Fruit fly (Drosophila melanogaster): ENCODE data around the gene sima.

sima gene

dm6 chr3R:30055915-30056544 is 2.1 kb upstream of the sima start, which contains the start of the genes Rpp14b and spn-A:
TSS of gene Rpp14b (plus strand) at chr3R:30055957.
TSS of gene spn-A (minus strand) at chr3R:30056037.
- no peak for TF ChIP-seq CG8301 (tag; optimal IDR thresholded peaks at IDR 0.05)
- TF ChIP-seq CG12605 (GFP tag; IDR thresholded peaks at IDR 0.05), result no peak
- TF ChIP-seq Snoo (tag; optimal IDR thresholded peaks at IDR 0.05), result peak; percentile 15
- no peak for TF ChIP-seq D1 (tag; optimal IDR thresholded peaks at IDR 0.05)
- no peak for TF ChIP-seq CG10348 (GFP tag; IDR thresholded peaks at IDR 0.05)
- no peak for TF ChIP-seq CG32121 (GFP tag; IDR thresholded peaks at IDR 0.05)
- no peak for TF ChIP-seq CG14655 (GFP tag; optimal IDR thresholded peaks at IDR 0.05)
- TF ChIP-seq fd96Ca (GFP tag; IDR thresholded peaks at IDR 0.05), result peak; percentile 46; the same call in 1 of the 3 replicates
- TF ChIP-seq CG13204 (GFP tag; optimal IDR thresholded peaks at IDR 0.05), result no peak
- no peak for TF ChIP-seq rn (GFP tag; IDR thresholded peaks at IDR 0.05)
- no peak for TF ChIP-seq gl (tag; optimal IDR thresholded peaks at IDR 0.05)
- no peak for TF ChIP-seq CG4496 (GFP tag; IDR thresholded peaks at IDR 0.05)
- TF ChIP-seq CG17806 (tag; optimal IDR thresholded peaks at IDR 0.05), result peak; percentile 21
- TF ChIP-seq Ets98B (GFP tag; IDR thresholded peaks at IDR 0.05), result peak; percentile 39; the same call in 1 of the 2 replicates
- no peak for TF ChIP-seq CG34367 (tag; optimal IDR thresholded peaks at IDR 0.05)
- TF ChIP-seq CG9948 (tag; optimal IDR thresholded peaks at IDR 0.05), result no peak
- TF ChIP-seq Pif1B (GFP tag; optimal IDR thresholded peaks at IDR 0.05), result no peak
- peak; percentile 43 for TF ChIP-seq CG15710 (tag; optimal IDR thresholded peaks at IDR 0.05)
- no peak for TF ChIP-seq CG8159 (tag; optimal IDR thresholded peaks at IDR 0.05)
- TF ChIP-seq Pif1A (GFP tag; optimal IDR thresholded peaks at IDR 0.05), result no peak
- no peak for TF ChIP-seq EcR (GFP tag; optimal IDR thresholded peaks at IDR 0.05)

DNA sequence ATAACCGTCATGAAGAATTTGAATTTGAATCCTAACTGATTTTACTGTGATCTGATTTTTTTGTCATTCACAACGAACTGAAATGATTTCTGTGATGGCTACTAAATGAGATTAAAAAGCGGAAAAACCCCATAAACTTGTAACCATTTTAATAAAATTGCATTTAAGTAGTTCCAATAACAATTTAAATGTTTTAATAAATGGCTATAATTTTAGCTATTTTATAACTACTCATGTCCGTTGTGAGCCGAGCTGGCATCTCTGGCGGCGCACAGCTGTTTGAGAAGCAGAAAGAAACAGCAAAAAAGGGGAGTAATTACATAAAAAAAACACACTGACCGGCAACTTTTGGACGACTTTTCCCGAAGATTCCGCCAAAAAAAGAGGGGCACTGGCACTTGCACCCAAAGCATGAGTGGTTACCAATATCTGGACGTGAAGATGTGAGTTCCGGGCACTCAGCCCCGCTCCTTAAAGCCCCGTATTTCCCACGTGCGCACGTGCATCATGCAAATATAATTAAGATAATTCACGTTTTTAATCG is 1.4 kb upstream of the sima start, which contains the start of the genes CG7950 and Rpp14a:
Gene CG7950, plus strand, starts transcription at position 268 of the 544 bp plus-strand sequence.
Gene Rpp14a, plus strand, starts transcription at position 268 of the 544 bp plus-strand sequence.
- peak; percentile 85 for TF ChIP-seq CG32121 (GFP tag; IDR thresholded peaks at IDR 0.05)
- peak; percentile 74 for TF ChIP-seq CG12605 (GFP tag; IDR thresholded peaks at IDR 0.05)
- TF ChIP-seq CG8301 (tag; optimal IDR thresholded peaks at IDR 0.05), result peak; percentile 73
- peak; percentile 73 for TF ChIP-seq rn (GFP tag; IDR thresholded peaks at IDR 0.05)
- peak; percentile 86 for TF ChIP-seq Ets98B (GFP tag; IDR thresholded peaks at IDR 0.05)
- peak; percentile 64 for TF ChIP-seq CG9948 (tag; optimal IDR thresholded peaks at IDR 0.05)
- TF ChIP-seq CG8159 (tag; optimal IDR thresholded peaks at IDR 0.05), result peak; percentile 77
- no peak for TF ChIP-seq CG13204 (GFP tag; optimal IDR thresholded peaks at IDR 0.05)
- peak; percentile 90 for TF ChIP-seq CG4496 (GFP tag; IDR thresholded peaks at IDR 0.05)
- peak; percentile 82 for TF ChIP-seq CG17806 (tag; optimal IDR thresholded peaks at IDR 0.05)
- no peak for TF ChIP-seq D1 (tag; optimal IDR thresholded peaks at IDR 0.05)
- TF ChIP-seq EcR (GFP tag; optimal IDR thresholded peaks at IDR 0.05), result no peak
- no peak for TF ChIP-seq CG14655 (GFP tag; optimal IDR thresholded peaks at IDR 0.05)
- peak; percentile 77; the same call in 2 of the 3 replicates for TF ChIP-seq fd96Ca (GFP tag; IDR thresholded peaks at IDR 0.05)
- TF ChIP-seq Snoo (tag; optimal IDR thresholded peaks at IDR 0.05), result peak; percentile 74
- no peak for TF ChIP-seq CG10348 (GFP tag; IDR thresholded peaks at IDR 0.05)
- peak; percentile 83 for TF ChIP-seq CG15710 (tag; optimal IDR thresholded peaks at IDR 0.05)
- TF ChIP-seq Pif1B (GFP tag; optimal IDR thresholded peaks at IDR 0.05), result no peak
- no peak for TF ChIP-seq Pif1A (GFP tag; optimal IDR thresholded peaks at IDR 0.05)
- TF ChIP-seq gl (tag; optimal IDR thresholded peaks at IDR 0.05), result peak; percentile 61
- peak; percentile 82 for TF ChIP-seq CG34367 (tag; optimal IDR thresholded peaks at IDR 0.05)

- TF ChIP-seq CG8301 (tag; optimal IDR thresholded peaks at IDR 0.05), result no peak
- peak; percentile 31 for TF ChIP-seq CG8159 (tag; optimal IDR thresholded peaks at IDR 0.05)
- peak; percentile 85 for TF ChIP-seq EcR (GFP tag; optimal IDR thresholded peaks at IDR 0.05)
- TF ChIP-seq CG13204 (GFP tag; optimal IDR thresholded peaks at IDR 0.05), result no peak
- no peak for TF ChIP-seq gl (tag; optimal IDR thresholded peaks at IDR 0.05)
These were observed 1.8 kb downstream of the sima start for dm6 chr3R:30059944-30060343.

DNA sequence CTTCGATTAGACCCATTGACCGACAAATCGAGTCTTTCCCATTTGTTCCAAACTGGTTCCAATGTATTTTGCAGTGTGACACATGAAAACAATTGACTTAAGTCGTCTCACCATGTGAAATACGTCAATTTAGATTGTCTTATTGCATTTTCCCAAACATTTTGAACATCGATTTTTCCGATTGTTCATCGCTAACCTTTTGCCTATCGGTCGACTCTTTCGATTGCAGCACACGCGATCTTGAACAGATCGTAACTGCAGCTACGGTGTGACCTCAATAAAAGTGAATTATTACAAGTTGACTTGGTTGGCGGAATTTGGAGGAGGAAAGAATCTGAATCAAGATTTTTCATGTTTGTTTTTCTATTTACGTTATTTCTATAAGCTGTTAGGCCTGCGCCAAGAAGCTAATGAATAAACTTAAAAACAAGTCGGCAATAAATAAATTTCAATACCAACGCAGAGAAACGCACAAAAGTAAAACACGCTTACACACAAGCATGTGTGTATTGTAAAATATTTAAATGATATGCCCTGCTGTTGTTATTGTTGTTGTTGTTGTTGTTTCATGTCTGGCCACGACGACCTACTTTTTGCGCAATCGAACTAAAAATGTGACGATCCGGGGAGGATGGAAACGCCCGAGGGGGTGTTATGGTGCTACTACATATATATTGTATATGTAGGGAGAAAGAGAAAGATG is 2.5 kb downstream of the sima start:
- TF ChIP-seq Pif1B (GFP tag; optimal IDR thresholded peaks at IDR 0.05) (no peak), CG17806 (tag; optimal IDR thresholded peaks at IDR 0.05) (no peak), Ets98B (GFP tag; IDR thresholded peaks at IDR 0.05) (no peak), gl (tag; optimal IDR thresholded peaks at IDR 0.05) (no peak), CG14655 (GFP tag; optimal IDR thresholded peaks at IDR 0.05) (no peak), fd96Ca (GFP tag; IDR thresholded peaks at IDR 0.05) (no peak), rn (GFP tag; IDR thresholded peaks at IDR 0.05) (no peak), CG10348 (GFP tag; IDR thresholded peaks at IDR 0.05) (no peak), CG15710 (tag; optimal IDR thresholded peaks at IDR 0.05) (no peak), Snoo (tag; optimal IDR thresholded peaks at IDR 0.05) (no peak), CG13204 (GFP tag; optimal IDR thresholded peaks at IDR 0.05) (no peak), CG9948 (tag; optimal IDR thresholded peaks at IDR 0.05) (no peak), D1 (tag; optimal IDR thresholded peaks at IDR 0.05) (no peak), Pif1A (GFP tag; optimal IDR thresholded peaks at IDR 0.05) (no peak), CG4496 (GFP tag; IDR thresholded peaks at IDR 0.05) (no peak; the same call in 2 of the 3 replicates)

DNA sequence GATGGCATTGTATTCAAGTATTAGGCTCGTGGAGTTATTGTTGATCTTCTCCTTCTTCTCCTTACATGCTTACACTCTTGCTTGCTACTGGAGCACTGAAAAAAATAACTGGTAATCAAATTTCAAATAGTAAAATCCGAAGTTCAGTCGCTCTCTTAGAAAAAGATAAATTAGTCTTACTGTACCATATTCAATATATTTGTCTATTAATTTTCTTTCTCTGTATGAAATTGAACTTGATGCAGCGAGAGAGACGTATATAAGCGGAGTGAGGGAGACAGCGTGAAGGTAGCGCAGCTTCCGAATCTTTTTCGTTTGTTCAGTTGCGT is 3.0 kb downstream of the sima start:
- TF ChIP-seq CG8159 (tag; optimal IDR thresholded peaks at IDR 0.05), result peak; percentile 94
- TF ChIP-seq CG13204 (GFP tag; optimal IDR thresholded peaks at IDR 0.05), result peak; percentile 67
- peak; percentile 95 for TF ChIP-seq CG17806 (tag; optimal IDR thresholded peaks at IDR 0.05)
- TF ChIP-seq CG34367 (tag; optimal IDR thresholded peaks at IDR 0.05), result peak; percentile 81
- TF ChIP-seq EcR (GFP tag; optimal IDR thresholded peaks at IDR 0.05), result peak; percentile 41
- peak; percentile 96 for TF ChIP-seq Pif1B (GFP tag; optimal IDR thresholded peaks at IDR 0.05)
- TF ChIP-seq CG9948 (tag; optimal IDR thresholded peaks at IDR 0.05), result peak; percentile 86
- peak; percentile 85 for TF ChIP-seq gl (tag; optimal IDR thresholded peaks at IDR 0.05)
- peak; percentile 87 for TF ChIP-seq CG8301 (tag; optimal IDR thresholded peaks at IDR 0.05)
- TF ChIP-seq CG10348 (GFP tag; IDR thresholded peaks at IDR 0.05), result peak; percentile 40; the same call in 1 of the 2 replicates
- TF ChIP-seq Pif1A (GFP tag; optimal IDR thresholded peaks at IDR 0.05), result peak; percentile 95
- TF ChIP-seq Snoo (tag; optimal IDR thresholded peaks at IDR 0.05), result peak; percentile 95
- peak; percentile 91 for TF ChIP-seq rn (GFP tag; IDR thresholded peaks at IDR 0.05)
- peak; percentile 96 for TF ChIP-seq Ets98B (GFP tag; IDR thresholded peaks at IDR 0.05)
- peak; percentile 89 for TF ChIP-seq CG15710 (tag; optimal IDR thresholded peaks at IDR 0.05)
- TF ChIP-seq fd96Ca (GFP tag; IDR thresholded peaks at IDR 0.05), result peak; percentile 92
- TF ChIP-seq CG4496 (GFP tag; IDR thresholded peaks at IDR 0.05), result peak; percentile 96
- TF ChIP-seq CG32121 (GFP tag; IDR thresholded peaks at IDR 0.05), result peak; percentile 94
- TF ChIP-seq CG14655 (GFP tag; optimal IDR thresholded peaks at IDR 0.05), result peak; percentile 83
- TF ChIP-seq D1 (tag; optimal IDR thresholded peaks at IDR 0.05), result peak; percentile 83
- peak; percentile 92 for TF ChIP-seq CG12605 (GFP tag; IDR thresholded peaks at IDR 0.05)

All from whole organism, pupa.